Fruit fly (Drosophila melanogaster) whole organism, pupa: ENCODE measurements around the gene Met75Ca.
"Not testable (repeated sequence)": the region's sequence is repeated elsewhere in the genome, so short reads cannot be mapped to it uniquely, and the experiment has no call there.

Source experiments
- CG10348 ChIP-seq: fragments of 200-800 bp; sonication (Bioruptor generic); IDR thresholded peaks from 2 replicates; pipeline ENCODE4 v1.3.6; 2022; ENCODE audit warnings: missing biosample characterization, missing genetic modification characterization
- CG12605 ChIP-seq: fragments of 200-800 bp; sonication (Bioruptor generic); IDR thresholded peaks from 2 replicates; pipeline ENCODE4 v1.3.6; 2022; ENCODE audit warnings: missing biosample characterization, missing genetic modification characterization
- CG13204 ChIP-seq: fragments of 200-800 bp; sonication (Bioruptor generic); optimal IDR thresholded peaks from 2 replicates; lab custom pipeline; 2018; ENCODE audit warnings: missing biosample characterization, mild to moderate bottlenecking, missing genetic modification characterization, moderate library complexity
- CG14655 ChIP-seq: fragments of 200-800 bp; sonication (Bioruptor generic); optimal IDR thresholded peaks from 3 replicates; lab custom pipeline; 2017; ENCODE audit warnings: mild to moderate bottlenecking, missing biosample characterization, missing genetic modification reagents, missing genetic modification characterization
- CG15710 ChIP-seq: fragments of 200-800 bp; sonication (Bioruptor generic); optimal IDR thresholded peaks from 2 replicates; lab custom pipeline; 2018; ENCODE audit warnings: missing biosample characterization, mild to moderate bottlenecking, missing genetic modification characterization, moderate library complexity
- CG17806 ChIP-seq: fragments of 200-800 bp; sonication (Bioruptor generic); optimal IDR thresholded peaks from 2 replicates; lab custom pipeline; 2018; ENCODE audit warnings: missing biosample characterization, mild to moderate bottlenecking, missing genetic modification characterization, moderate library complexity
- CG32121 ChIP-seq: fragments of 200-800 bp; sonication (Bioruptor generic); IDR thresholded peaks from 2 replicates; pipeline ENCODE4 v1.3.6; 2022; ENCODE audit warnings: missing biosample characterization, missing genetic modification characterization
- CG34367 ChIP-seq: fragments of 200-800 bp; sonication (Bioruptor generic); optimal IDR thresholded peaks from 2 replicates; lab custom pipeline; 2018; ENCODE audit warnings: missing biosample characterization, mild to moderate bottlenecking, missing genetic modification characterization
- CG4496 ChIP-seq: fragments of 200-800 bp; sonication (Bioruptor generic); IDR thresholded peaks from 3 replicates; pipeline ENCODE4 v1.3.6; 2022; ENCODE audit warnings: missing biosample characterization, missing genetic modification characterization
- CG8159 ChIP-seq: fragments of 200-800 bp; sonication (Bioruptor generic); optimal IDR thresholded peaks from 3 replicates; lab custom pipeline; 2018; ENCODE audit warnings: missing biosample characterization, mild to moderate bottlenecking, missing genetic modification characterization, moderate library complexity
- CG8301 ChIP-seq: fragments of 200-800 bp; sonication (Bioruptor generic); optimal IDR thresholded peaks from 2 replicates; lab custom pipeline; 2018; ENCODE audit warnings: missing biosample characterization, mild to moderate bottlenecking, missing genetic modification characterization
- CG9948 ChIP-seq: fragments of 200-800 bp; sonication (Bioruptor generic); optimal IDR thresholded peaks from 2 replicates; lab custom pipeline; 2018; ENCODE audit warnings: missing biosample characterization, mild to moderate bottlenecking, missing genetic modification characterization, moderate library complexity
- D1 ChIP-seq: fragments of 200-800 bp; sonication (Bioruptor generic); optimal IDR thresholded peaks from 2 replicates; lab custom pipeline; 2018; ENCODE audit warnings: missing biosample characterization, mild to moderate bottlenecking, missing genetic modification characterization, moderate library complexity
- EcR ChIP-seq: fragments of 200-800 bp; sonication (Bioruptor generic); optimal IDR thresholded peaks from 3 replicates; lab custom pipeline; 2019; ENCODE audit warnings: missing biosample characterization, missing genetic modification characterization, mild to moderate bottlenecking, moderate library complexity, missing genetic modification reagents
- Ets98B ChIP-seq: fragments of 200-800 bp; sonication (Bioruptor generic); IDR thresholded peaks from 2 replicates; pipeline ENCODE4 v1.3.6; 2022; ENCODE audit warnings: missing biosample characterization, missing genetic modification characterization
- Pif1A ChIP-seq: fragments of 200-800 bp; sonication (Bioruptor generic); optimal IDR thresholded peaks from 3 replicates; lab custom pipeline; 2016; ENCODE audit warnings: missing biosample characterization, missing genetic modification characterization
- Pif1B ChIP-seq: fragments of 200-800 bp; sonication (Bioruptor generic); optimal IDR thresholded peaks from 3 replicates; lab custom pipeline; 2016; ENCODE audit warnings: missing biosample characterization, missing genetic modification characterization
- Snoo ChIP-seq: fragments of 200-800 bp; sonication (Bioruptor generic); optimal IDR thresholded peaks from 3 replicates; lab custom pipeline; 2017; ENCODE audit warnings: missing biosample characterization, mild to moderate bottlenecking, missing genetic modification characterization, inconsistent platforms
- fd96Ca ChIP-seq: fragments of 200-800 bp; sonication (Bioruptor generic); IDR thresholded peaks from 3 replicates; pipeline ENCODE4 v1.3.6; 2022; ENCODE audit warnings: missing biosample characterization, missing genetic modification characterization
- gl ChIP-seq: fragments of 200-800 bp; sonication (Bioruptor generic); optimal IDR thresholded peaks from 2 replicates; lab custom pipeline; 2018; ENCODE audit warnings: missing biosample characterization, mild to moderate bottlenecking, missing genetic modification characterization
- rn ChIP-seq: fragments of 200-800 bp; sonication (Bioruptor generic); IDR thresholded peaks from 2 replicates; pipeline ENCODE4 v1.3.6; 2022; ENCODE audit warnings: missing biosample characterization, missing genetic modification characterization

Met75Ca gene

dm6 chr3L:18472284-18472683, at the start of gene Met75Ca:
TSS of gene Met75Ca (minus strand) at chr3L:18472384.
- not testable (repeated sequence) for TF ChIP-seq CG8159, CG12605, gl

dm6 chr3L:18502425-18502824, 30.2 kb upstream of the Met75Ca start, which contains the start of gene AstC-R2:
TSS of gene AstC-R2 (minus strand) at chr3L:18502557.
- no peak for TF ChIP-seq CG15710 (tag; lab: Kevin White, UChicago)
- TF ChIP-seq CG34367 (tag; lab: Kevin White, UChicago) = no peak
- TF ChIP-seq CG8159 = no peak
- no peak for TF ChIP-seq fd96Ca
- TF ChIP-seq gl = no peak
- TF ChIP-seq Pif1A (GFP tag; lab: Kevin White, UChicago) = no peak
- TF ChIP-seq D1 (tag; lab: Kevin White, UChicago) = no peak
- no peak for TF ChIP-seq CG17806 (tag; lab: Kevin White, UChicago)
- no peak for TF ChIP-seq Snoo (tag; lab: Kevin White, UChicago)
- TF ChIP-seq CG9948 (tag; lab: Kevin White, UChicago) = no peak
- no peak for TF ChIP-seq EcR (GFP tag; lab: Kevin White, UChicago)
- no peak for TF ChIP-seq rn (GFP tag; lab: Robert Waterston, UW)
- no peak for TF ChIP-seq CG4496

- not testable (repeated sequence) for TF ChIP-seq gl; CG4496; CG17806 (tag; lab: Kevin White, UChicago)
Measured at dm6 chr3L:18469518-18469917, 2.7 kb downstream of the Met75Ca start, which contains the start of gene Met75Cb. TSS of gene Met75Cb (minus strand) at chr3L:18469618.

- TF ChIP-seq CG10348 (no peak), CG34367 (tag; lab: Kevin White, UChicago) (no peak), fd96Ca (no peak), CG17806 (tag; lab: Kevin White, UChicago) (no peak), CG13204 (no peak), CG9948 (tag; lab: Kevin White, UChicago) (no peak), Pif1B (GFP tag; lab: Kevin White, UChicago) (no peak)
Measured at dm6 chr3L:18463063-18463462, 9.1 kb downstream of the Met75Ca start, which contains the start of gene CG4306. TSS of gene CG4306 (minus strand) at chr3L:18463163.

- TF ChIP-seq CG32121 (GFP tag; lab: Robert Waterston, UW) = peak; percentile 37; the same call in 1 of the 2 replicates
- TF ChIP-seq CG8159 = peak; percentile 52
- 0 out of 2 replicates have a peak, but pooled peaks have one; percentile 33 for TF ChIP-seq rn (GFP tag; lab: Robert Waterston, UW)
- no peak for TF ChIP-seq CG34367 (tag; lab: Kevin White, UChicago)
- TF ChIP-seq CG8301 = peak; percentile 33
- peak; percentile 63 for TF ChIP-seq CG9948 (tag; lab: Kevin White, UChicago)
- peak; percentile 51 for TF ChIP-seq CG14655
- TF ChIP-seq CG17806 (tag; lab: Kevin White, UChicago) = no peak
- no peak for TF ChIP-seq Pif1A (GFP tag; lab: Kevin White, UChicago)
- no peak for TF ChIP-seq CG12605
- peak; percentile 21 for TF ChIP-seq D1 (tag; lab: Kevin White, UChicago)
Measured at dm6 chr3L:18460987-18461403, 11.2 kb downstream of the Met75Ca start, which contains the start of gene CG32196. TSS of gene CG32196 (minus strand) at chr3L:18461024.

dm6 chr3L:18460317-18460912, 11.8 kb downstream of the Met75Ca start:
- TF ChIP-seq fd96Ca (no peak), CG9948 (tag; lab: Kevin White, UChicago) (no peak), Pif1A (GFP tag; lab: Kevin White, UChicago) (no peak), CG34367 (tag; lab: Kevin White, UChicago) (no peak), CG14655 (no peak), CG13204 (no peak), CG8159 (no peak), Pif1B (GFP tag; lab: Kevin White, UChicago) (no peak), CG10348 (no peak), CG12605 (no peak), Snoo (tag; lab: Kevin White, UChicago) (no peak), D1 (tag; lab: Kevin White, UChicago) (no peak), Ets98B (no peak), CG17806 (tag; lab: Kevin White, UChicago) (no peak), rn (GFP tag; lab: Robert Waterston, UW) (no peak), CG8301 (no peak), CG32121 (GFP tag; lab: Robert Waterston, UW) (no peak), CG15710 (tag; lab: Kevin White, UChicago) (no peak)

- TF ChIP-seq gl (no peak), CG32121 (GFP tag; lab: Robert Waterston, UW) (no peak), CG12605 (no peak), Pif1B (GFP tag; lab: Kevin White, UChicago) (no peak), CG4496 (no peak), Pif1A (GFP tag; lab: Kevin White, UChicago) (no peak), fd96Ca (no peak), CG8301 (no peak), CG15710 (tag; lab: Kevin White, UChicago) (no peak), CG14655 (no peak), CG17806 (tag; lab: Kevin White, UChicago) (no peak), CG9948 (tag; lab: Kevin White, UChicago) (no peak), EcR (GFP tag; lab: Kevin White, UChicago) (no peak), rn (GFP tag; lab: Robert Waterston, UW) (no peak)
Measured at dm6 chr3L:18449691-18450090, 22.5 kb downstream of the Met75Ca start.
